Fruit fly (Drosophila melanogaster) whole organism, embryonic: ENCODE measurements around the gene orion.

Experiments used
- Aef1 ChIP-seq: fragments of 200-800 bp; sonication (Bioruptor generic); IDR thresholded peaks from 3 replicates; pipeline ENCODE4 v1.3.6; 2022; ENCODE audit warnings: missing biosample characterization, missing genetic modification characterization
- Antp ChIP-seq: fragments of 200-800 bp; sonication (Bioruptor generic); optimal IDR thresholded peaks from 3 replicates; lab custom pipeline; 2016; ENCODE audit warnings: missing biosample characterization, missing genetic modification characterization
- Atf6 ChIP-seq: fragments of 200-800 bp; sonication (Bioruptor generic); IDR thresholded peaks from 2 replicates; pipeline ENCODE4 v1.3.6; 2022; ENCODE audit warnings: missing biosample characterization, missing genetic modification characterization
- Bteb2 ChIP-seq: fragments of 200-800 bp; sonication (Bioruptor generic); optimal IDR thresholded peaks from 2 replicates; lab custom pipeline; 2016; ENCODE audit warnings: missing biosample characterization, missing genetic modification characterization
- CG11456 ChIP-seq: fragments of 200-800 bp; sonication (Bioruptor generic); IDR thresholded peaks from 3 replicates; pipeline ENCODE4 v1.3.6; 2022; ENCODE audit warnings: missing biosample characterization, missing genetic modification characterization
- CG12391 ChIP-seq: fragments of 200-800 bp; sonication (Bioruptor generic); optimal IDR thresholded peaks from 3 replicates; lab custom pipeline; 2018; ENCODE audit warnings: missing biosample characterization, mild to moderate bottlenecking, missing genetic modification characterization, moderate library complexity
- CG13123 ChIP-seq: fragments of 200-800 bp; sonication (Bioruptor generic); optimal IDR thresholded peaks from 2 replicates; lab custom pipeline; 2016; ENCODE audit warnings: missing biosample characterization, missing genetic modification characterization
- CG17385 ChIP-seq: fragments of 200-800 bp; sonication (Bioruptor generic); optimal IDR thresholded peaks from 3 replicates; lab custom pipeline; 2018; ENCODE audit warnings: missing biosample characterization, mild to moderate bottlenecking, missing genetic modification characterization
- CG2129 ChIP-seq: fragments of 200-800 bp; sonication (Bioruptor generic); IDR thresholded peaks from 2 replicates; pipeline ENCODE4 v1.3.6; 2022; ENCODE audit warnings: missing biosample characterization, missing genetic modification characterization; ENCODE audit not compliant: partially characterized antibody
- CG2678 ChIP-seq: fragments of 200-800 bp; sonication (Bioruptor generic); optimal IDR thresholded peaks from 3 replicates; lab custom pipeline; 2019; ENCODE audit warnings: missing biosample characterization, mild to moderate bottlenecking, missing genetic modification characterization, moderate library complexity
- CG2875 ChIP-seq: fragments of 200-800 bp; sonication (Bioruptor generic); optimal IDR thresholded peaks from 2 replicates; lab custom pipeline; 2017; ENCODE audit warnings: missing biosample characterization, mild to moderate bottlenecking, missing genetic modification characterization, missing genetic modification reagents
- CG32767 ChIP-seq: fragments of 200-800 bp; sonication (Bioruptor generic); IDR thresholded peaks from 2 replicates; pipeline ENCODE4 v1.3.6; 2022; ENCODE audit warnings: missing biosample characterization, missing genetic modification characterization
- CG4424 ChIP-seq: fragments of 200-800 bp; sonication (Bioruptor generic); optimal IDR thresholded peaks from 3 replicates; lab custom pipeline; 2016; ENCODE audit warnings: missing biosample characterization, missing genetic modification characterization
- CG4730 ChIP-seq: fragments of 200-800 bp; sonication (Bioruptor generic); IDR thresholded peaks from 2 replicates; pipeline ENCODE4 v1.3.6; 2022; ENCODE audit warnings: missing biosample characterization, missing genetic modification characterization
- CG5180 ChIP-seq: fragments of 200-800 bp; sonication (Bioruptor generic); optimal IDR thresholded peaks from 3 replicates; lab custom pipeline; 2017; ENCODE audit warnings: missing biosample characterization, missing genetic modification characterization, mild to moderate bottlenecking, moderate library complexity, missing genetic modification reagents
- CG6272 ChIP-seq: fragments of 200-800 bp; sonication (Bioruptor generic); IDR thresholded peaks from 2 replicates; pipeline ENCODE4 v1.3.6; 2022; ENCODE audit warnings: missing biosample characterization, missing genetic modification characterization
- CG7372 ChIP-seq: fragments of 200-800 bp; sonication (Bioruptor generic); IDR thresholded peaks from 2 replicates; pipeline ENCODE4 v1.3.6; 2022; ENCODE audit warnings: missing biosample characterization, missing genetic modification characterization
- CG9797 ChIP-seq: fragments of 200-800 bp; sonication (Bioruptor generic); optimal IDR thresholded peaks from 3 replicates; lab custom pipeline; 2018; ENCODE audit warnings: missing biosample characterization, mild to moderate bottlenecking, missing genetic modification characterization
- CTCF ChIP-seq: fragments of 200-800 bp; sonication (Bioruptor generic); optimal IDR thresholded peaks from 2 replicates; lab custom pipeline; 2017; ENCODE audit warnings: missing biosample characterization, mild to moderate bottlenecking, missing genetic modification characterization, moderate library complexity
- Dip2 ChIP-seq: fragments of 200-800 bp; sonication (Bioruptor generic); IDR thresholded peaks from 2 replicates; pipeline ENCODE4 v1.3.6; 2022; ENCODE audit warnings: missing biosample characterization, missing genetic modification characterization
- Elba2 ChIP-seq: fragments of 200-800 bp; sonication (Bioruptor generic); optimal IDR thresholded peaks from 3 replicates; lab custom pipeline; 2016; ENCODE audit warnings: missing biosample characterization, missing genetic modification characterization
- Gug ChIP-seq: fragments of 200-800 bp; sonication (Bioruptor generic); IDR thresholded peaks from 4 replicates; pipeline ENCODE4 v1.3.6; 2022; ENCODE audit warnings: missing biosample characterization, missing genetic modification characterization
- Hey ChIP-seq: fragments of 200-800 bp; sonication (Bioruptor generic); optimal IDR thresholded peaks from 3 replicates; lab custom pipeline; 2018; ENCODE audit warnings: missing biosample characterization, mild to moderate bottlenecking, missing genetic modification characterization
- Hr3 ChIP-seq: fragments of 200-800 bp; sonication (Bioruptor generic); optimal IDR thresholded peaks from 3 replicates; lab custom pipeline; 2016; ENCODE audit warnings: missing biosample characterization, missing genetic modification characterization
- Hsf ChIP-seq: fragments of 200-800 bp; sonication (Bioruptor generic); optimal IDR thresholded peaks from 3 replicates; lab custom pipeline; 2016; ENCODE audit warnings: missing biosample characterization, missing genetic modification characterization
- Kr ChIP-seq: fragments of 200-800 bp; sonication (Bioruptor generic); optimal IDR thresholded peaks from 2 replicates; lab custom pipeline; 2017; ENCODE audit warnings: missing biosample characterization, mild to moderate bottlenecking, missing genetic modification characterization
- MESR4 ChIP-seq: fragments of 200-800 bp; sonication (Bioruptor generic); optimal IDR thresholded peaks from 2 replicates; lab custom pipeline; 2018; ENCODE audit warnings: missing biosample characterization, mild to moderate bottlenecking, missing genetic modification characterization, moderate library complexity
- Mes4 ChIP-seq: fragments of 200-800 bp; sonication (Bioruptor generic); optimal IDR thresholded peaks from 2 replicates; lab custom pipeline; 2016; ENCODE audit warnings: missing biosample characterization, missing genetic modification characterization
- Oli ChIP-seq: fragments of 200-800 bp; sonication (Bioruptor generic); optimal IDR thresholded peaks from 2 replicates; lab custom pipeline; 2018; ENCODE audit warnings: missing biosample characterization, mild to moderate bottlenecking, missing genetic modification characterization, moderate library complexity
- Optix ChIP-seq: fragments of 200-800 bp; sonication (Bioruptor generic); IDR thresholded peaks from 3 replicates; pipeline ENCODE4 v1.3.6; 2022; ENCODE audit warnings: missing biosample characterization, missing genetic modification characterization
- Six4 ChIP-seq: fragments of 200-800 bp; sonication (Bioruptor generic); optimal IDR thresholded peaks from 2 replicates; lab custom pipeline; 2016; ENCODE audit warnings: missing biosample characterization, missing genetic modification characterization
- Sry-δ ChIP-seq: fragments of 200-800 bp; sonication (Bioruptor generic); optimal IDR thresholded peaks from 2 replicates; lab custom pipeline; 2016; ENCODE audit warnings: missing biosample characterization, missing genetic modification characterization
- Stat92E ChIP-seq, 3 experiments: fragments of >200 bp in 2 of 3; fragments of 200-800 bp in 1 of 3; sonication (Bioruptor generic) in 1 of 3; optimal IDR thresholded peaks; 2 replicates each; lab custom pipeline; 2017 to 2019; ENCODE audit warnings: missing biosample characterization in 3 of 3, missing genetic modification characterization in 3 of 3, mild to moderate bottlenecking in 1 of 3, moderate library complexity in 1 of 3
- Trl ChIP-seq, 3 experiments: fragments of >200 bp in 2 of 3; fragments of 200-800 bp in 1 of 3; sonication (Bioruptor generic) in 1 of 3; optimal IDR thresholded peaks; 2 replicates in 1 of 3; 3 replicates in 2 of 3; lab custom pipeline; 2016 to 2017; ENCODE audit warnings: missing biosample characterization in 1 of 3, missing genetic modification characterization in 1 of 3
- Vsx1 ChIP-seq: fragments of 200-800 bp; sonication (Bioruptor generic); optimal IDR thresholded peaks from 2 replicates; lab custom pipeline; 2017; ENCODE audit warnings: missing biosample characterization, mild to moderate bottlenecking, missing genetic modification characterization, missing genetic modification reagents
- dati ChIP-seq: fragments of 200-800 bp; sonication (Bioruptor generic); IDR thresholded peaks from 2 replicates; pipeline ENCODE4 v1.3.6; 2022; ENCODE audit warnings: missing biosample characterization, missing genetic modification characterization
- eyg ChIP-seq: fragments of 200-800 bp; sonication (Bioruptor generic); optimal IDR thresholded peaks from 3 replicates; lab custom pipeline; 2016; ENCODE audit warnings: missing biosample characterization, missing genetic modification characterization
- ftz-f1 ChIP-seq: fragments of 200-800 bp; sonication (Bioruptor generic); optimal IDR thresholded peaks from 2 replicates; lab custom pipeline; 2016; ENCODE audit warnings: missing biosample characterization, missing genetic modification characterization
- lola ChIP-seq, 3 experiments: fragments of >200 bp in 2 of 3; fragments of 200-800 bp in 1 of 3; sonication (Bioruptor generic) in 1 of 3; optimal IDR thresholded peaks; 2 replicates each; lab custom pipeline; 2017 to 2019; ENCODE audit warnings: missing biosample characterization in 3 of 3, missing genetic modification characterization in 3 of 3, mild to moderate bottlenecking in 1 of 3, moderate library complexity in 1 of 3
- p53 ChIP-seq: fragments of 200-800 bp; sonication (Bioruptor generic); optimal IDR thresholded peaks from 2 replicates; lab custom pipeline; 2016; ENCODE audit warnings: missing biosample characterization, missing genetic modification characterization
- salm ChIP-seq: fragments of 200-800 bp; sonication (Bioruptor generic); optimal IDR thresholded peaks from 2 replicates; lab custom pipeline; 2018; ENCODE audit warnings: missing biosample characterization, mild to moderate bottlenecking, missing genetic modification characterization
- seq ChIP-seq: fragments of 200-800 bp; sonication (Bioruptor generic); IDR thresholded peaks from 2 replicates; pipeline ENCODE4 v1.3.6; 2022; ENCODE audit warnings: missing biosample characterization, missing genetic modification characterization
- so ChIP-seq: fragments of 200-800 bp; sonication (Bioruptor generic); IDR thresholded peaks from 3 replicates; pipeline ENCODE4 v1.3.6; 2022; ENCODE audit warnings: missing biosample characterization, missing genetic modification characterization
- sr ChIP-seq: fragments of 200-800 bp; sonication (Bioruptor generic); IDR thresholded peaks from 3 replicates; pipeline ENCODE4 v1.3.6; 2022; ENCODE audit warnings: missing biosample characterization, missing genetic modification characterization
- stc ChIP-seq: fragments of 200-800 bp; sonication (Bioruptor generic); IDR thresholded peaks from 2 replicates; pipeline ENCODE4 v1.3.6; 2022; ENCODE audit warnings: missing biosample characterization, missing genetic modification characterization
- tna ChIP-seq: fragments of 200-800 bp; sonication (Bioruptor generic); IDR thresholded peaks from 2 replicates; pipeline ENCODE4 v1.3.6; 2022; ENCODE audit warnings: missing biosample characterization, missing genetic modification characterization; ENCODE audit not compliant: partially characterized antibody
- usp ChIP-seq: fragments of >200 bp; optimal IDR thresholded peaks from 2 replicates; lab custom pipeline; 2017; ENCODE audit warnings: missing biosample characterization, missing genetic modification characterization
- wdn ChIP-seq: fragments of 200-800 bp; sonication (Bioruptor generic); IDR thresholded peaks from 2 replicates; pipeline ENCODE4 v1.3.6; 2022; ENCODE audit warnings: missing biosample characterization, missing genetic modification characterization
- wor ChIP-seq: fragments of 200-800 bp; sonication (Bioruptor generic); IDR thresholded peaks from 2 replicates; pipeline ENCODE4 v1.3.6; 2022; ENCODE audit warnings: missing biosample characterization, missing genetic modification characterization

Gene orion

dm6 chrX:7908239-7909068 lies 38.3 kb downstream of the orion start, which contains the start of the genes dpr14 and spidey (continued):
- no peak for TF ChIP-seq tna (GFP tag; lab: Robert Waterston, UW)
- no peak for TF ChIP-seq dati (GFP tag; lab: Robert Waterston, UW)
- peak; percentile 88 for TF ChIP-seq Gug (GFP tag; lab: Robert Waterston, UW)
- TF ChIP-seq CG32767 (GFP tag; lab: Robert Waterston, UW), result peak; percentile 88
- TF ChIP-seq usp (GFP tag; lab: Kevin White, UChicago), result no peak
- TF ChIP-seq lola (GFP tag; optimal IDR thresholded peaks at IDR 0.05; lab: Kevin White, UChicago), result peak in 1 of 3 experiments; percentile 76
- peak; percentile 79 for TF ChIP-seq wor (GFP tag; lab: Robert Waterston, UW)
- peak; percentile 86 for TF ChIP-seq wdn (GFP tag; lab: Robert Waterston, UW)
- TF ChIP-seq Aef1 (GFP tag; lab: Robert Waterston, UW), result peak; percentile 90
- no peak for TF ChIP-seq Stat92E (GFP tag; optimal IDR thresholded peaks at IDR 0.05; lab: Kevin White, UChicago)
- TF ChIP-seq sr (GFP tag; lab: Robert Waterston, UW), result peak; percentile 51; the same call in 1 of the 3 replicates
- TF ChIP-seq CG4424 (GFP tag; lab: Kevin White, UChicago), result peak; percentile 86
- peak; percentile 62 for TF ChIP-seq Bteb2 (GFP tag; lab: Kevin White, UChicago)
- no peak for TF ChIP-seq Elba2 (GFP tag; lab: Kevin White, UChicago)
- TF ChIP-seq CG2875, result peak; percentile 86
- peak; percentile 91 for TF ChIP-seq Atf6 (GFP tag; lab: Robert Waterston, UW)
- TF ChIP-seq CG6272 (GFP tag; lab: Robert Waterston, UW), result peak; percentile 79
- no peak for TF ChIP-seq CG2129 (GFP tag; lab: Robert Waterston, UW)
- peak; percentile 80 for TF ChIP-seq salm (tag; lab: Kevin White, UChicago)
- peak; percentile 28 for TF ChIP-seq ftz-f1
- TF ChIP-seq stc (GFP tag; lab: Robert Waterston, UW), result peak; percentile 86
- peak; percentile 67 for TF ChIP-seq Hey (tag; lab: Kevin White, UChicago)
- peak in 1 of 2 experiments; percentile 19 for TF ChIP-seq Trl (optimal IDR thresholded peaks at IDR 0.05; lab: Kevin White, UChicago)
- peak; percentile 87 for TF ChIP-seq Trl (GFP tag; optimal IDR thresholded peaks at IDR 0.05; lab: Kevin White, UChicago)
- TF ChIP-seq Antp (GFP tag; lab: Kevin White, UChicago), result peak; percentile 82
- peak; percentile 89 for TF ChIP-seq so
- peak; percentile 76 for TF ChIP-seq CG4730 (GFP tag; lab: Robert Waterston, UW)
- TF ChIP-seq seq, result peak; percentile 95
- TF ChIP-seq CG12391, result peak; percentile 91
- TF ChIP-seq CG11456 (GFP tag; lab: Robert Waterston, UW), result peak; percentile 90
- 0 out of 2 replicates have a peak, but pooled peaks have one; percentile 31 for TF ChIP-seq Dip2 (GFP tag; lab: Robert Waterston, UW)
- peak; percentile 82 for TF ChIP-seq Vsx1 (GFP tag; lab: Kevin White, UChicago)
- peak; percentile 45 for TF ChIP-seq Sry-δ (GFP tag; lab: Kevin White, UChicago)
- peak; percentile 22 for TF ChIP-seq CG9797
- TF ChIP-seq CG17385, result peak; percentile 89
- TF ChIP-seq CTCF (GFP tag; lab: Kevin White, UChicago), result peak; percentile 42
- TF ChIP-seq Six4 (GFP tag; lab: Kevin White, UChicago), result peak; percentile 78
- peak; percentile 51 for TF ChIP-seq CG13123 (GFP tag; lab: Kevin White, UChicago)
- peak; percentile 88 for TF ChIP-seq Hsf (GFP tag; lab: Kevin White, UChicago)
- peak; percentile 87 for TF ChIP-seq Hr3 (GFP tag; lab: Kevin White, UChicago)
- peak; percentile 89 for TF ChIP-seq CG7372
- no peak for TF ChIP-seq Kr (GFP tag; lab: Kevin White, UChicago)
- TF ChIP-seq Oli (tag; lab: Kevin White, UChicago), result peak; percentile 92
- peak; percentile 5 for TF ChIP-seq p53
- peak; percentile 70 for TF ChIP-seq MESR4 (GFP tag; lab: Kevin White, UChicago)
- peak; percentile 89 for TF ChIP-seq Optix (GFP tag; lab: Robert Waterston, UW)
- TF ChIP-seq CG5180 (GFP tag; lab: Kevin White, UChicago), result peak; percentile 74
- TF ChIP-seq eyg (GFP tag; lab: Kevin White, UChicago), result peak; percentile 67
- TF ChIP-seq CG2678 (tag; lab: Kevin White, UChicago), result peak; percentile 96
- peak; percentile 79 for TF ChIP-seq Mes4 (GFP tag; lab: Kevin White, UChicago)
